Worm (Caenorhabditis elegans) whole organism, L2 larva: ENCODE data around the gene srsx-32.

Experiments
- elt-3 ChIP-seq: sonication (generic microtip); optimal IDR thresholded peaks from 2 replicates; lab custom pipeline; 2017; ENCODE audit warnings: missing biosample characterization, missing genetic modification characterization
- lin-11 ChIP-seq: fragments of 150-350 bp; sonication (generic microtip); optimal IDR thresholded peaks from 2 replicates; lab custom pipeline; 2014; ENCODE audit warnings: missing biosample characterization, missing genetic modification characterization, inconsistent platforms, mixed read lengths
- nhr-12 ChIP-seq: fragments of 150-350 bp; optimal IDR thresholded peaks from 2 replicates; lab custom pipeline; 2014; ENCODE audit warnings: missing biosample characterization, missing genetic modification characterization

ce11 chrV:6993999-6994398 lies 23.2 kb upstream of the srsx-32 start:
- no peak for TF ChIP-seq nhr-12 (tag; lab: Kevin White, UChicago)
- no peak for TF ChIP-seq elt-3 (tag; lab: Kevin White, UChicago)
- TF ChIP-seq lin-11 (tag; lab: Kevin White, UChicago): no peak
